Worm (Caenorhabditis elegans): ENCODE results near the gene Y73B6BL.289.
A peak's percentile ranks its signal among the peaks of the same experiment; 100 is the strongest.

Gene Y73B6BL.289

DNA sequence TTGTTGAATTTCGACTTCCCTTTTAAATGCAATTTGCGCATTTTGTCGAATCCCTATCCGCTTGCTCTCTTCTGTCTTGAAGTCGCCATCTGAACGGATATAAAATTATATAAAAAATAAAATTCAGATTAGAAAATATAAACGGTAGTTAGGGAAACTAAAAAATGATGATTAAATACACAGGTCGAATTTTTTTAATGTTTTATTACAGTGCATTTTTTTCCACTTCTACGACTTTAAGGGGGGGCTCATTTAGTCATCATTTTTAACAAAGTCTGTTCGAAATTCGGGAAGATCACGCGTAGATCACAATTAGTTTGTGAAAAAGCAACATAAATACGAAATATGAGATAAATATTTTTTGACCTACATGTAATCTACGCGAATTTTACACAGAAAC, 4.4 kb upstream of the Y73B6BL.289 start, which contains the start of gene Y73B6BL.14:
Y73B6BL.14 (minus strand) TSS at position 101 of the 400 bp plus-strand sequence.
- TF ChIP-seq elt-1 (tag; optimal IDR thresholded peaks at IDR 0.05; ENCODE audit: borderline replicate concordance, insufficient read depth) = no peak
- no peak for TF ChIP-seq ces-1 (GFP tag; optimal IDR thresholded peaks at IDR 0.05)
- no peak for TF ChIP-seq snpc-4 (tag; optimal IDR thresholded peaks at IDR 0.05)
- no peak for TF ChIP-seq hlh-1 (tag; optimal IDR thresholded peaks at IDR 0.05)
- no peak for TF ChIP-seq elt-3 (tag; optimal IDR thresholded peaks at IDR 0.05)
- no peak for TF ChIP-seq mab-5 (tag; optimal IDR thresholded peaks at IDR 0.05)
- TF ChIP-seq mls-2 (tag; optimal IDR thresholded peaks at IDR 0.05) = no peak
- TF ChIP-seq zip-8 (tag; optimal IDR thresholded peaks at IDR 0.05) = no peak

DNA sequence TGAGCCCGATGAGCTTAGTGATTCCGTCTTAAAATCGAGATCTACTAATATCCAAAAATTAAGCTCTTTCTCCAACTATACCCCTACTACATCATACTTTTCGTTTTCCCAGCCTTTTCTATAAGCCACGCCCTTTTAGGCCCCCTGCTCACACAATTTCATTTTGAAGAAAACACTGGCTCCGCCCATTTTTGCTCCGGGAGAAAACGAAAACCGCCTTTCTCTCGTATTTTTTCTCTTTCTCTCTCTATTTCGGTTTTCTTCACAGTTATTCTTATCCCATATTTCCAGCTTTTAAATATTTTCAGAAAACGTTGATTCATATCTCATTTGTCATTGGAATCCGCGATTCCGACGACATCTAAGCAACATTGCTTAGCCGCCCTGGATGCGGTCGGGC, 14.4 kb downstream of the Y73B6BL.289 start, which contains the start of gene Y73B6BL.47:
Y73B6BL.47 (plus strand) TSS at position 301 of the 400 bp plus-strand sequence.
- TF ChIP-seq drap-1 (GFP tag; optimal IDR thresholded peaks at IDR 0.05) (no peak), ces-1 (GFP tag; optimal IDR thresholded peaks at IDR 0.05) (peak; percentile 12)

- TF ChIP-seq mls-2 (tag; optimal IDR thresholded peaks at IDR 0.05) (no peak), ces-1 (GFP tag; optimal IDR thresholded peaks at IDR 0.05) (peak; percentile 89), ceh-39 (tag; optimal IDR thresholded peaks at IDR 0.05) (no peak)
Observed at ce11 chrIV:6363604-6364003, 16.3 kb downstream of the Y73B6BL.289 start.

DNA sequence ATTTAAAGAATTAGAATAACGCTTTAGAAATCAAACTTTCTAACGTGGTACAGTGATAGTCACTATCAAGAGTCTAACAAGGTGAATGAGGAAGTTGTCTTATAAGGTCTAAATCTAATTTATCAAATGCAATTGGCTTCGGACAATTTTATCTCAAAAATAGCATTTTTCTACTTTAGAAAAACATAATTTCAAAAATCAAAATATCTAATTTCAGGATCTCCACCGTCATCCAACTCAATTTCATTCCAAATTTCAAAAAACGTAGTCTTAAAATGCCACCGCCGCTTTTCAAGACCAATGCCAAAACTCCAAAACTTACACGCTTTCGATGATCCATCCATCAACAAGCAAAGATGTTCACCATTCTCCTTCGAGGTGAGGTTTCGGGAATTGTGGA, 17.7 kb downstream of the Y73B6BL.289 start, which contains the start of gene Y73B6BL.270:
Y73B6BL.270 (plus strand) TSS at position 301 of the 400 bp plus-strand sequence.
- TF ChIP-seq mls-2 (tag; optimal IDR thresholded peaks at IDR 0.05) (no peak), lsy-2 (tag; optimal IDR thresholded peaks at IDR 0.05) (no peak), cnd-1 (tag; optimal IDR thresholded peaks at IDR 0.05) (no peak), nhr-76 (tag; optimal IDR thresholded peaks at IDR 0.05) (no peak), hlh-1 (tag; optimal IDR thresholded peaks at IDR 0.05) (no peak), M03D4.4 (tag; optimal IDR thresholded peaks at IDR 0.05) (no peak), unc-39 (tag; optimal IDR thresholded peaks at IDR 0.05) (no peak), ceh-43 (GFP tag; optimal IDR thresholded peaks at IDR 0.05) (no peak), lin-32 (GFP tag; optimal IDR thresholded peaks at IDR 0.05) (no peak), ces-1 (GFP tag; optimal IDR thresholded peaks at IDR 0.05) (no peak), elt-3 (tag; optimal IDR thresholded peaks at IDR 0.05) (no peak), ztf-11 (tag; optimal IDR thresholded peaks at IDR 0.05) (no peak), lin-13 (tag; optimal IDR thresholded peaks at IDR 0.05) (no peak), elt-1 (tag; optimal IDR thresholded peaks at IDR 0.05; ENCODE audit: borderline replicate concordance, insufficient read depth) (no peak), sem-2 (GFP tag; optimal IDR thresholded peaks at IDR 0.05) (no peak), sptf-1 (tag; optimal IDR thresholded peaks at IDR 0.05) (no peak), drap-1 (GFP tag; optimal IDR thresholded peaks at IDR 0.05) (no peak), bed-3 (GFP tag; optimal IDR thresholded peaks at IDR 0.05) (no peak)

ce11 chrIV:6366032-6366431, 18.7 kb downstream of the Y73B6BL.289 start:
- no peak for TF ChIP-seq cnd-1 (tag; optimal IDR thresholded peaks at IDR 0.05)
- TF ChIP-seq ces-1 (GFP tag; optimal IDR thresholded peaks at IDR 0.05) = peak; percentile 92

DNA sequence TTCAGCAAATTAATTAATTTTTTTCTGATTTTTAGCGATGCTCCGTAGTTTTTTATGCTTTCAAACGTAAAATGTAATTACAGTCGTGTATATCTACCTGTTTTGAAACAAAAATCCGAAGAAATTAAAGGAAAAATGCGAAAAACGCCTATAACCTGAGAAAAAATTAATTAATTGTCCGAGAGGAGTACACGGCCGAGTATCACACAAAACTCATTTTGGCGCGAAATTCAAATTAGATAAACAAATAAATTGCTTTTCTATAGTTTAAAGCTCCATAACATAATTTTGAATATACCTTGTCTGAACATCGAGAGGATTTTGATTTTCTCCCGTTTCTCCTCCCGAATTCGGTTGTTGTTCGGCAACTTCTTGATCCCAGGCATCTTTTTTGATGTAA, 22.2 kb downstream of the Y73B6BL.289 start:
- TF ChIP-seq ceh-43 (GFP tag; optimal IDR thresholded peaks at IDR 0.05) (no peak), pha-4 (tag; optimal IDR thresholded peaks at IDR 0.05) (no peak), nhr-76 (tag; optimal IDR thresholded peaks at IDR 0.05) (no peak), sem-2 (GFP tag; optimal IDR thresholded peaks at IDR 0.05) (no peak), cnd-1 (tag; optimal IDR thresholded peaks at IDR 0.05) (no peak), blmp-1 (tag; optimal IDR thresholded peaks at IDR 0.05) (no peak), M03D4.4 (tag; optimal IDR thresholded peaks at IDR 0.05) (no peak), drap-1 (GFP tag; optimal IDR thresholded peaks at IDR 0.05) (no peak), tbx-8 (GFP tag; optimal IDR thresholded peaks at IDR 0.05) (no peak), nhr-12 (tag; optimal IDR thresholded peaks at IDR 0.05) (no peak), ztf-11 (tag; optimal IDR thresholded peaks at IDR 0.05) (no peak), mep-1 (tag; optimal IDR thresholded peaks at IDR 0.05) (no peak), nhr-2 (tag; optimal IDR thresholded peaks at IDR 0.05) (no peak), hlh-1 (tag; optimal IDR thresholded peaks at IDR 0.05) (no peak), ham-2 (GFP tag; optimal IDR thresholded peaks at IDR 0.05) (no peak), lin-32 (GFP tag; optimal IDR thresholded peaks at IDR 0.05) (no peak), ces-1 (GFP tag; optimal IDR thresholded peaks at IDR 0.05) (no peak)

Measured in whole organism, mixed stage, embryonic.